Worm (Caenorhabditis elegans): ENCODE measurements around the gene npp-21.

The npp-21 gene

ce11 chrII:7558864-7559263, 40.6 kb upstream of the npp-21 start:
- TF ChIP-seq lin-32 (GFP tag; optimal IDR thresholded peaks at IDR 0.05): no peak
- TF ChIP-seq unc-39 (tag; optimal IDR thresholded peaks at IDR 0.05): no peak
- TF ChIP-seq lsy-2 (tag; optimal IDR thresholded peaks at IDR 0.05): no peak
- no peak for TF ChIP-seq unc-62 (GFP tag; optimal IDR thresholded peaks at IDR 0.05)
- no peak for TF ChIP-seq unc-120 (tag; optimal IDR thresholded peaks at IDR 0.05; ENCODE audit: poor library complexity, severe bottlenecking)
- TF ChIP-seq mls-2 (tag; optimal IDR thresholded peaks at IDR 0.05): no peak
- TF ChIP-seq nhr-28 (tag; optimal IDR thresholded peaks at IDR 0.05): no peak
- TF ChIP-seq ceh-39 (tag; optimal IDR thresholded peaks at IDR 0.05): no peak
- no peak for TF ChIP-seq sptf-1 (tag; optimal IDR thresholded peaks at IDR 0.05)
- no peak for TF ChIP-seq nhr-12 (tag; optimal IDR thresholded peaks at IDR 0.05)
- TF ChIP-seq zip-8 (tag; optimal IDR thresholded peaks at IDR 0.05): no peak

- TF ChIP-seq lsy-2 (tag; optimal IDR thresholded peaks at IDR 0.05): no peak
- TF ChIP-seq drap-1 (GFP tag; optimal IDR thresholded peaks at IDR 0.05): no peak
- TF ChIP-seq unc-120 (tag; optimal IDR thresholded peaks at IDR 0.05; ENCODE audit: poor library complexity, severe bottlenecking): no peak
- no peak for TF ChIP-seq nhr-2 (tag; optimal IDR thresholded peaks at IDR 0.05)
- TF ChIP-seq sptf-1 (tag; optimal IDR thresholded peaks at IDR 0.05): no peak
- no peak for TF ChIP-seq tbx-8 (GFP tag; optimal IDR thresholded peaks at IDR 0.05)
- TF ChIP-seq snpc-4 (tag; optimal IDR thresholded peaks at IDR 0.05): no peak
- no peak for TF ChIP-seq pha-4 (tag; optimal IDR thresholded peaks at IDR 0.05)
Observed at ce11 chrII:7560844-7561243, 38.6 kb upstream of the npp-21 start.

- TF ChIP-seq ceh-39 (tag; optimal IDR thresholded peaks at IDR 0.05) (no peak), nhr-12 (tag; optimal IDR thresholded peaks at IDR 0.05) (no peak), cnd-1 (tag; optimal IDR thresholded peaks at IDR 0.05) (no peak), blmp-1 (tag; optimal IDR thresholded peaks at IDR 0.05) (no peak), drap-1 (GFP tag; optimal IDR thresholded peaks at IDR 0.05) (no peak)
Observed at ce11 chrII:7561494-7561893, 38.0 kb upstream of the npp-21 start, which contains the start of the genes ZK1290.11 and ZK1290.1. ZK1290.11 (minus strand) TSS chrII:7561594. ZK1290.1 (plus strand) TSS chrII:7561764.

ce11 chrII:7562616-7563015, 36.8 kb upstream of the npp-21 start:
- TF ChIP-seq pha-4 (tag; optimal IDR thresholded peaks at IDR 0.05) (no peak), ces-1 (GFP tag; optimal IDR thresholded peaks at IDR 0.05) (peak; percentile 40)

ce11 chrII:7570305-7570704, 29.2 kb upstream of the npp-21 start, which contains the start of gene F35D2.3:
F35D2.3 (plus strand) TSS chrII:7570605.
- TF ChIP-seq ceh-83 (GFP tag; optimal IDR thresholded peaks at IDR 0.05) (no peak), unc-39 (tag; optimal IDR thresholded peaks at IDR 0.05) (no peak), ztf-11 (tag; optimal IDR thresholded peaks at IDR 0.05) (no peak), ham-2 (GFP tag; optimal IDR thresholded peaks at IDR 0.05) (no peak), nhr-76 (tag; optimal IDR thresholded peaks at IDR 0.05) (no peak)

ce11 chrII:7570820-7571219, 28.6 kb upstream of the npp-21 start:
- TF ChIP-seq nhr-2 (tag; optimal IDR thresholded peaks at IDR 0.05) (peak; percentile 87), elt-1 (tag; optimal IDR thresholded peaks at IDR 0.05; ENCODE audit: borderline replicate concordance, insufficient read depth) (no peak)

ce11 chrII:7574143-7574542, 25.3 kb upstream of the npp-21 start, which contains the start of gene F35D2.2:
F35D2.2 (plus strand) TSS chrII:7574443.
- no peak for TF ChIP-seq nhr-237 (tag; optimal IDR thresholded peaks at IDR 0.05)
- no peak for TF ChIP-seq mls-2 (tag; optimal IDR thresholded peaks at IDR 0.05)
- no peak for TF ChIP-seq sptf-1 (tag; optimal IDR thresholded peaks at IDR 0.05)
- no peak for TF ChIP-seq mep-1 (tag; optimal IDR thresholded peaks at IDR 0.05)
- no peak for TF ChIP-seq pha-4 (tag; optimal IDR thresholded peaks at IDR 0.05)
- no peak for TF ChIP-seq ztf-11 (tag; optimal IDR thresholded peaks at IDR 0.05)
- TF ChIP-seq ceh-39 (tag; optimal IDR thresholded peaks at IDR 0.05): no peak
- TF ChIP-seq lin-13 (tag; optimal IDR thresholded peaks at IDR 0.05): no peak
- no peak for TF ChIP-seq tbx-8 (GFP tag; optimal IDR thresholded peaks at IDR 0.05)
- TF ChIP-seq ces-1 (GFP tag; optimal IDR thresholded peaks at IDR 0.05): no peak
- no peak for TF ChIP-seq ceh-43 (GFP tag; optimal IDR thresholded peaks at IDR 0.05)
